Fruit fly (Drosophila melanogaster) whole organism, embryonic: Measurements from ENCODE around the gene cher.

Experiments used
- Aef1 ChIP-seq: fragments of 200-800 bp; sonication (Bioruptor generic); IDR thresholded peaks from 3 replicates; pipeline ENCODE4 v1.3.6; 2022; ENCODE audit warnings: missing biosample characterization, missing genetic modification characterization
- BEAF-32 ChIP-seq: fragments of 200-800 bp; sonication (Bioruptor generic); optimal IDR thresholded peaks from 3 replicates; lab custom pipeline; 2017; ENCODE audit warnings: missing biosample characterization, missing genetic modification characterization, mild to moderate bottlenecking, moderate library complexity, missing genetic modification reagents
- CG10147 ChIP-seq: fragments of 200-800 bp; sonication (Bioruptor generic); optimal IDR thresholded peaks from 2 replicates; lab custom pipeline; 2019; ENCODE audit warnings: missing biosample characterization, mild to moderate bottlenecking, missing genetic modification characterization, moderate library complexity
- CG10462 ChIP-seq: fragments of 200-800 bp; sonication (Bioruptor generic); optimal IDR thresholded peaks from 2 replicates; lab custom pipeline; 2016; ENCODE audit warnings: missing biosample characterization, missing genetic modification characterization
- CG11247 ChIP-seq: fragments of 200-800 bp; sonication (Bioruptor generic); IDR thresholded peaks from 2 replicates; pipeline ENCODE4 v1.3.6; 2022; ENCODE audit warnings: missing biosample characterization, missing genetic modification characterization
- CG12155 ChIP-seq: fragments of 200-800 bp; sonication (Bioruptor generic); optimal IDR thresholded peaks from 3 replicates; lab custom pipeline; 2016; ENCODE audit warnings: missing biosample characterization, missing genetic modification characterization
- CG1603 ChIP-seq: fragments of 200-800 bp; sonication (Bioruptor generic); optimal IDR thresholded peaks from 2 replicates; lab custom pipeline; 2019; ENCODE audit warnings: missing biosample characterization, mild to moderate bottlenecking, missing genetic modification characterization, moderate library complexity
- CG17328 ChIP-seq: fragments of 200-800 bp; sonication (Bioruptor generic); IDR thresholded peaks from 2 replicates; pipeline ENCODE4 v1.3.6; 2022; ENCODE audit warnings: missing biosample characterization, missing genetic modification characterization
- CG1832 ChIP-seq: fragments of 200-800 bp; sonication (Bioruptor generic); optimal IDR thresholded peaks from 2 replicates; lab custom pipeline; 2017; ENCODE audit warnings: missing biosample characterization, mild to moderate bottlenecking, missing genetic modification characterization, inconsistent platforms
- CG31365 ChIP-seq: fragments of 200-800 bp; sonication (Bioruptor generic); optimal IDR thresholded peaks from 2 replicates; lab custom pipeline; 2018; ENCODE audit warnings: missing biosample characterization, mild to moderate bottlenecking, missing genetic modification characterization
- CG34224 ChIP-seq: fragments of 200-800 bp; sonication (Bioruptor generic); IDR thresholded peaks from 3 replicates; pipeline ENCODE4 v1.3.6; 2022; ENCODE audit warnings: missing biosample characterization, missing genetic modification characterization; ENCODE audit not compliant: partially characterized antibody
- CG3726 ChIP-seq: fragments of 200-800 bp; sonication (Bioruptor generic); IDR thresholded peaks from 3 replicates; pipeline ENCODE4, ENCODE4 v1.3.6; 2022; ENCODE audit warnings: missing biosample characterization, missing genetic modification characterization
- CG4854 ChIP-seq: fragments of 200-800 bp; sonication (Bioruptor generic); optimal IDR thresholded peaks from 2 replicates; lab custom pipeline; 2016; ENCODE audit warnings: missing biosample characterization, missing genetic modification characterization, inconsistent platforms
- CG8290 ChIP-seq, 3 experiments: fragments of 200-800 bp; sonication (Bioruptor generic); optimal IDR thresholded peaks; 2 replicates each; lab custom pipeline; 2016 to 2019; ENCODE audit warnings: missing biosample characterization in 3 of 3, missing genetic modification characterization in 3 of 3, mild to moderate bottlenecking in 2 of 3, moderate library complexity in 1 of 3
- CG9609 ChIP-seq: fragments of 200-800 bp; sonication (Bioruptor generic); optimal IDR thresholded peaks from 3 replicates; lab custom pipeline; 2016; ENCODE audit warnings: missing biosample characterization, missing genetic modification characterization
- Chrac-16 ChIP-seq: fragments of 200-800 bp; sonication (Bioruptor generic); optimal IDR thresholded peaks from 3 replicates; lab custom pipeline; 2016; ENCODE audit warnings: missing biosample characterization, missing genetic modification characterization
- Deaf1 ChIP-seq: fragments of 200-800 bp; optimal IDR thresholded peaks from 3 replicates; lab custom pipeline; 2019; ENCODE audit warnings: missing biosample characterization, mild to moderate bottlenecking, missing genetic modification characterization, moderate library complexity
- Drgx ChIP-seq: fragments of 200-800 bp; sonication (Bioruptor generic); IDR thresholded peaks from 2 replicates; pipeline ENCODE4 v1.3.6; 2022; ENCODE audit warnings: missing biosample characterization, missing genetic modification characterization
- E2f2 ChIP-seq: fragments of 200-800 bp; sonication (Bioruptor generic); IDR thresholded peaks from 2 replicates; pipeline ENCODE4 v1.3.6; 2022; ENCODE audit warnings: missing biosample characterization, missing genetic modification characterization
- Ets65A ChIP-seq: fragments of 200-800 bp; sonication (Bioruptor generic); peaks from one replicate; lab custom pipeline; 2016; ENCODE audit warnings: missing biosample characterization, missing genetic modification characterization
- Mrtf ChIP-seq: fragments of 200-800 bp; sonication (Bioruptor generic); IDR thresholded peaks from 3 replicates; pipeline ENCODE4 v1.3.6; 2022; ENCODE audit warnings: missing biosample characterization, missing genetic modification characterization
- PHDP ChIP-seq: fragments of 200-800 bp; sonication (Bioruptor generic); optimal IDR thresholded peaks from 3 replicates; lab custom pipeline; 2018; ENCODE audit warnings: missing biosample characterization, mild to moderate bottlenecking, missing genetic modification characterization, moderate library complexity
- Ravus ChIP-seq: fragments of 200-800 bp; sonication (Bioruptor generic); IDR thresholded peaks from 2 replicates; pipeline ENCODE4 v1.3.6; 2022; ENCODE audit warnings: missing biosample characterization, missing genetic modification characterization
- Xbp1 ChIP-seq: fragments of 200-800 bp; sonication (Bioruptor generic); optimal IDR thresholded peaks from 3 replicates; lab custom pipeline; 2016; ENCODE audit warnings: missing biosample characterization, mild to moderate bottlenecking, missing genetic modification characterization
- ac ChIP-seq: fragments of 200-800 bp; sonication (Bioruptor generic); optimal IDR thresholded peaks from 3 replicates; lab custom pipeline; 2017; ENCODE audit warnings: missing biosample characterization, mild to moderate bottlenecking, missing genetic modification characterization
- bsh ChIP-seq, 2 experiments: fragments of 200-800 bp; sonication (Bioruptor generic); optimal IDR thresholded peaks; 2 replicates each; lab custom pipeline; 2017 to 2018; ENCODE audit warnings: mild to moderate bottlenecking in 2 of 2, missing biosample characterization in 2 of 2, missing genetic modification characterization in 2 of 2, moderate library complexity in 1 of 2
- cas ChIP-seq: fragments of 200-800 bp; sonication (Bioruptor generic); IDR thresholded peaks from 2 replicates; pipeline ENCODE4 v1.3.6; 2022; ENCODE audit warnings: missing biosample characterization, missing genetic modification characterization
- crol ChIP-seq: fragments of 200-800 bp; sonication (Bioruptor generic); IDR thresholded peaks from 2 replicates; pipeline ENCODE4 v1.3.6; 2022; ENCODE audit warnings: missing biosample characterization, missing genetic modification characterization
- da ChIP-seq: fragments of 200-800 bp; sonication (Bioruptor generic); optimal IDR thresholded peaks from 2 replicates; lab custom pipeline; 2016; ENCODE audit warnings: missing biosample characterization, missing genetic modification characterization
- dan ChIP-seq: fragments of 200-800 bp; sonication (Bioruptor generic); IDR thresholded peaks from 2 replicates; pipeline ENCODE4 v1.3.6; 2022; ENCODE audit warnings: missing biosample characterization, missing genetic modification characterization
- esg ChIP-seq: fragments of 200-800 bp; sonication (Bioruptor generic); conservative IDR thresholded peaks from 2 replicates; pipeline ENCODE4 v1.3.6; 2022; ENCODE audit warnings: missing biosample characterization, missing genetic modification characterization
- exex ChIP-seq: fragments of 200-800 bp; sonication (Bioruptor generic); optimal IDR thresholded peaks from 4 replicates; lab custom pipeline; 2018; ENCODE audit warnings: missing biosample characterization, mild to moderate bottlenecking, missing genetic modification characterization, moderate library complexity
- fd102C ChIP-seq: fragments of 200-800 bp; sonication (Bioruptor generic); optimal IDR thresholded peaks from 2 replicates; lab custom pipeline; 2018; ENCODE audit warnings: missing biosample characterization, mild to moderate bottlenecking, missing genetic modification characterization, moderate library complexity
- fd64A ChIP-seq: fragments of 200-800 bp; sonication (Bioruptor generic); optimal IDR thresholded peaks from 3 replicates; lab custom pipeline; 2018; ENCODE audit warnings: missing biosample characterization, mild to moderate bottlenecking, missing genetic modification characterization
- gce ChIP-seq: fragments of 200-800 bp; sonication (Bioruptor generic); IDR thresholded peaks from 3 replicates; pipeline ENCODE4 v1.3.6; 2022; ENCODE audit warnings: missing biosample characterization, missing genetic modification characterization
- gcm2 ChIP-seq: fragments of 200-800 bp; sonication (Bioruptor generic); optimal IDR thresholded peaks from 2 replicates; lab custom pipeline; 2016; ENCODE audit warnings: missing biosample characterization, missing genetic modification characterization
- gem ChIP-seq: fragments of 200-800 bp; sonication (Bioruptor generic); optimal IDR thresholded peaks from 2 replicates; lab custom pipeline; 2019; ENCODE audit warnings: missing biosample characterization, mild to moderate bottlenecking, missing genetic modification characterization, moderate library complexity
- h ChIP-seq: fragments of >200 bp; optimal IDR thresholded peaks from 2 replicates; lab custom pipeline; 2017
- phol ChIP-seq: fragments of 200-800 bp; sonication (Bioruptor generic); optimal IDR thresholded peaks from 3 replicates; lab custom pipeline; 2018; ENCODE audit warnings: missing biosample characterization, mild to moderate bottlenecking, missing genetic modification characterization, moderate library complexity
- pros ChIP-seq: fragments of 200-800 bp; sonication (Bioruptor generic); optimal IDR thresholded peaks from 3 replicates; lab custom pipeline; 2019; ENCODE audit warnings: missing biosample characterization, mild to moderate bottlenecking, missing genetic modification characterization, moderate library complexity
- pzg ChIP-seq: fragments of 200-800 bp; sonication (Bioruptor generic); optimal IDR thresholded peaks from 3 replicates; lab custom pipeline; 2018; ENCODE audit warnings: missing biosample characterization, mild to moderate bottlenecking, missing genetic modification characterization, moderate library complexity
- vnd ChIP-seq: fragments of 200-800 bp; sonication (Bioruptor generic); IDR thresholded peaks from 3 replicates; pipeline ENCODE4 v1.3.6; 2022; ENCODE audit warnings: missing biosample characterization, missing genetic modification characterization; ENCODE audit not compliant: partially characterized antibody
- vvl ChIP-seq: fragments of 200-800 bp; sonication (Bioruptor generic); IDR thresholded peaks from 2 replicates; pipeline ENCODE4 v1.3.6; 2022; ENCODE audit warnings: missing biosample characterization, missing genetic modification characterization
- zen ChIP-seq: fragments of 200-800 bp; sonication (Bioruptor generic); optimal IDR thresholded peaks from 3 replicates; lab custom pipeline; 2018; ENCODE audit warnings: missing biosample characterization, mild to moderate bottlenecking, missing genetic modification characterization, moderate library complexity
- zf30C ChIP-seq: fragments of 200-800 bp; sonication (Bioruptor generic); optimal IDR thresholded peaks from 3 replicates; lab custom pipeline; 2018; ENCODE audit warnings: missing biosample characterization, mild to moderate bottlenecking, missing genetic modification characterization

Gene cher

dm6 chr3R:17065018-17065784 is 60.0 kb downstream of the cher start (continued):
- TF ChIP-seq ac (GFP tag; lab: Kevin White, UChicago) (no peak), CG9609 (peak; percentile 79), cas (GFP tag; lab: Robert Waterston, UW) (peak; percentile 55; the same call in 1 of the 2 replicates), h (lab: Kevin White, UChicago) (no peak), Mrtf (peak; percentile 77), crol (GFP tag; lab: Robert Waterston, UW) (peak; percentile 98), CG10147 (GFP tag; lab: Kevin White, UChicago) (peak; percentile 91), PHDP (peak; percentile 97), CG4854 (GFP tag; lab: Kevin White, UChicago) (peak; percentile 89), vvl (GFP tag; lab: Robert Waterston, UW) (peak; percentile 95), CG8290 (GFP tag; optimal IDR thresholded peaks at IDR 0.05; lab: Kevin White, UChicago) (peak; percentile 70), CG8290 (tag; optimal IDR thresholded peaks at IDR 0.05; lab: Kevin White, UChicago) (peak; percentile 62 to 93), pzg (GFP tag; lab: Kevin White, UChicago) (peak; percentile 12), fd64A (peak; percentile 85), zf30C (GFP tag; lab: Kevin White, UChicago) (peak; percentile 93), Xbp1 (peak; percentile 93), CG3726 (GFP tag; lab: Robert Waterston, UW) (peak; percentile 82), gce (peak; percentile 40; the same call in 1 of the 3 replicates), Ravus (peak; percentile 64), Chrac-16 (peak; percentile 92), Drgx (GFP tag; lab: Robert Waterston, UW) (peak; percentile 92), Deaf1 (peak; percentile 75), CG34224 (peak; percentile 64), gem (peak; percentile 98), BEAF-32 (GFP tag; lab: Kevin White, UChicago) (no peak), dan (no peak), CG1832 (peak; percentile 16), exex (tag; lab: Kevin White, UChicago) (peak; percentile 72), zen (tag; lab: Kevin White, UChicago) (peak; percentile 85), Ets65A (GFP tag; lab: Kevin White, UChicago) (peak; percentile 96), CG1603 (tag; lab: Kevin White, UChicago) (peak; percentile 96), fd102C (GFP tag; lab: Kevin White, UChicago) (no peak), pros (peak; percentile 28), vnd (GFP tag; lab: Robert Waterston, UW) (no peak), da (peak; percentile 83), E2f2 (GFP tag; lab: Robert Waterston, UW) (peak; percentile 73; the same call in 1 of the 2 replicates), CG31365 (tag; lab: Kevin White, UChicago) (peak; percentile 75), gcm2 (GFP tag; lab: Kevin White, UChicago) (peak; percentile 86), CG11247 (GFP tag; lab: Robert Waterston, UW) (peak; percentile 64), bsh (GFP tag; optimal IDR thresholded peaks at IDR 0.05; lab: Kevin White, UChicago) (peak; percentile 81 to 96), CG10462 (GFP tag; lab: Kevin White, UChicago) (peak; percentile 86), esg (GFP tag; lab: Robert Waterston, UW) (peak; percentile 89), CG17328 (peak; percentile 79), CG12155 (peak; percentile 91), Aef1 (peak; percentile 80), phol (tag; lab: Kevin White, UChicago) (peak; percentile 95)
